Worm (Caenorhabditis elegans): ENCODE results near the gene srh-266.
A peak's percentile ranks its signal among the peaks of the same experiment; 100 is the strongest.

srh-266 gene

ce11 chrV:631832-632231 is 32.8 kb upstream of the srh-266 start:
- TF ChIP-seq ZK546.5 (tag; optimal IDR thresholded peaks at IDR 0.05): no peak
- TF ChIP-seq snpc-4 (tag; optimal IDR thresholded peaks at IDR 0.05): peak; percentile 8
- TF ChIP-seq egl-5 (tag; optimal IDR thresholded peaks at IDR 0.05): no peak
- no peak for TF ChIP-seq lin-39 (tag; optimal IDR thresholded peaks at IDR 0.05)
- no peak for TF ChIP-seq ama-1 (optimal IDR thresholded peaks at IDR 0.05)
- TF ChIP-seq ztf-4 (tag; optimal IDR thresholded peaks at IDR 0.05): no peak
- TF ChIP-seq nhr-43 (tag; optimal IDR thresholded peaks at IDR 0.05; ENCODE audit: poor library complexity, severe bottlenecking): no peak
- TF ChIP-seq elt-2 (tag; optimal IDR thresholded peaks at IDR 0.05): peak; percentile 25
- TF ChIP-seq unc-62 (GFP tag; optimal IDR thresholded peaks at IDR 0.05): no peak
- no peak for TF ChIP-seq nhr-25 (tag; optimal IDR thresholded peaks at IDR 0.05)
- TF ChIP-seq elt-1 (tag; optimal IDR thresholded peaks at IDR 0.05): no peak
- no peak for TF ChIP-seq nhr-23 (tag; optimal IDR thresholded peaks at IDR 0.05)
- TF ChIP-seq pha-4 (tag; optimal IDR thresholded peaks at IDR 0.05): peak; percentile 59
- TF ChIP-seq pqm-1 (tag; optimal IDR thresholded peaks at IDR 0.05): peak; percentile 10
- no peak for TF ChIP-seq fos-1 (tag; optimal IDR thresholded peaks at IDR 0.05)
- TF ChIP-seq nhr-76 (tag; optimal IDR thresholded peaks at IDR 0.05): no peak
- no peak for TF ChIP-seq nhr-67 (tag; optimal IDR thresholded peaks at IDR 0.05)
- no peak for TF ChIP-seq R02D3.7 (tag; optimal IDR thresholded peaks at IDR 0.05)

- no peak for TF ChIP-seq ceh-28 (tag; optimal IDR thresholded peaks at IDR 0.05)
- no peak for TF ChIP-seq jun-1 (tag; optimal IDR thresholded peaks at IDR 0.05)
- no peak for TF ChIP-seq skn-1 (tag; optimal IDR thresholded peaks at IDR 0.05)
- TF ChIP-seq nhr-67 (tag; optimal IDR thresholded peaks at IDR 0.05): no peak
- no peak for TF ChIP-seq eor-1 (tag; optimal IDR thresholded peaks at IDR 0.05)
Measured at ce11 chrV:634855-635254, 29.7 kb upstream of the srh-266 start, which contains the start of gene F48G7.10. Gene F48G7.10, minus strand, starts transcription at chrV:634955.

ce11 chrV:635630-636029 is 29.0 kb upstream of the srh-266 start:
- TF ChIP-seq nhr-28 (tag; optimal IDR thresholded peaks at IDR 0.05) (no peak), R02D3.7 (tag; optimal IDR thresholded peaks at IDR 0.05) (no peak), fkh-10 (GFP tag; optimal IDR thresholded peaks at IDR 0.05) (no peak), lin-15B (tag; optimal IDR thresholded peaks at IDR 0.05) (no peak), zag-1 (tag; optimal IDR thresholded peaks at IDR 0.05) (no peak), tbx-2 (tag; optimal IDR thresholded peaks at IDR 0.05) (no peak), daf-12 (tag; optimal IDR thresholded peaks at IDR 0.05) (no peak), ZK546.5 (tag; optimal IDR thresholded peaks at IDR 0.05) (no peak), ztf-11 (tag; optimal IDR thresholded peaks at IDR 0.05) (no peak), egl-27 (tag; optimal IDR thresholded peaks at IDR 0.05) (no peak), nhr-76 (tag; optimal IDR thresholded peaks at IDR 0.05) (no peak), nhr-237 (tag; optimal IDR thresholded peaks at IDR 0.05) (no peak), mdl-1 (tag; optimal IDR thresholded peaks at IDR 0.05) (no peak), unc-62 (GFP tag; optimal IDR thresholded peaks at IDR 0.05) (no peak), pha-4 (tag; optimal IDR thresholded peaks at IDR 0.05) (peak; percentile 52), aly-2 (tag; optimal IDR thresholded peaks at IDR 0.05) (no peak), unc-39 (tag; optimal IDR thresholded peaks at IDR 0.05) (no peak), jun-1 (tag; optimal IDR thresholded peaks at IDR 0.05) (no peak), lsy-12 (tag; optimal IDR thresholded peaks at IDR 0.05) (no peak), nhr-43 (tag; optimal IDR thresholded peaks at IDR 0.05; ENCODE audit: poor library complexity, severe bottlenecking) (no peak), eor-1 (tag; optimal IDR thresholded peaks at IDR 0.05) (no peak), elt-1 (tag; optimal IDR thresholded peaks at IDR 0.05) (no peak), nhr-25 (tag; optimal IDR thresholded peaks at IDR 0.05) (peak; percentile 35), sea-2 (GFP tag; optimal IDR thresholded peaks at IDR 0.05) (no peak), hmg-11 (tag; optimal IDR thresholded peaks at IDR 0.05) (no peak), ceh-9 (tag; optimal IDR thresholded peaks at IDR 0.05) (no peak), ceh-28 (tag; optimal IDR thresholded peaks at IDR 0.05) (no peak), nfya-1 (tag; optimal IDR thresholded peaks at IDR 0.05; ENCODE audit: insufficient read depth) (no peak), nhr-11 (tag; optimal IDR thresholded peaks at IDR 0.05) (no peak), ceh-16 (tag; optimal IDR thresholded peaks at IDR 0.05) (no peak), egl-5 (tag; optimal IDR thresholded peaks at IDR 0.05) (no peak), nhr-23 (tag; optimal IDR thresholded peaks at IDR 0.05) (peak; percentile 40), lin-39 (tag; optimal IDR thresholded peaks at IDR 0.05) (no peak), fos-1 (tag; optimal IDR thresholded peaks at IDR 0.05) (no peak), skn-1 (tag; optimal IDR thresholded peaks at IDR 0.05) (no peak), nhr-67 (tag; optimal IDR thresholded peaks at IDR 0.05) (no peak), ceh-82 (tag; optimal IDR thresholded peaks at IDR 0.05) (no peak), elt-3 (tag; optimal IDR thresholded peaks at IDR 0.05) (no peak), fkh-2 (tag; optimal IDR thresholded peaks at IDR 0.05) (no peak), mml-1 (tag; optimal IDR thresholded peaks at IDR 0.05) (no peak), elt-2 (tag; optimal IDR thresholded peaks at IDR 0.05) (peak; percentile 51), nhr-77 (tag; optimal IDR thresholded peaks at IDR 0.05) (no peak), ama-1 (optimal IDR thresholded peaks at IDR 0.05) (no peak), pqm-1 (tag; optimal IDR thresholded peaks at IDR 0.05) (peak; percentile 51), nhr-12 (tag; optimal IDR thresholded peaks at IDR 0.05) (no peak), ztf-4 (tag; optimal IDR thresholded peaks at IDR 0.05) (no peak), snpc-4 (tag; optimal IDR thresholded peaks at IDR 0.05) (peak; percentile 89)
